Worm (Caenorhabditis elegans) whole organism, L4 larva: ENCODE measurements around the gene dyf-17.

Source experiments
- D1046.2 ChIP-seq: fragments of 200-800 bp; sonication (Bioruptor generic); IDR thresholded peaks from 2 replicates; pipeline ENCODE4 v1.3.6; 2022; ENCODE audit warnings: missing genetic modification characterization, missing compliant biosample characterization
- F26F4.8 ChIP-seq: fragments of 200-800 bp; sonication (Bioruptor generic); conservative IDR thresholded peaks from 2 replicates; pipeline ENCODE4 v1.3.6; 2022; ENCODE audit warnings: missing genetic modification characterization, missing compliant biosample characterization
- F37D6.2 ChIP-seq: sonication (generic microtip); optimal IDR thresholded peaks from 2 replicates; lab custom pipeline; 2016; ENCODE audit warnings: mild to moderate bottlenecking, missing genetic modification characterization, missing compliant biosample characterization
- ZK337.2 ChIP-seq: fragments of 200-800 bp; sonication (Bioruptor generic); IDR thresholded peaks from 2 replicates; pipeline ENCODE4 v1.3.6; 2022; ENCODE audit warnings: missing genetic modification reagents, missing genetic modification characterization, missing compliant biosample characterization
- ZK546.5 ChIP-seq, 2 experiments: sonication (generic microtip); optimal IDR thresholded peaks; 2 replicates each; lab custom pipeline; 2017; ENCODE audit warnings: missing biosample characterization in 2 of 2, missing genetic modification characterization in 2 of 2
- aha-1 ChIP-seq: fragments of 150-350 bp; peaks from one replicate; lab custom pipeline; 2014; ENCODE audit warnings: missing biosample characterization, missing genetic modification characterization
- ama-1 ChIP-seq: fragments of 150-350 bp; optimal IDR thresholded peaks from 2 replicates; lab custom pipeline; 2014; ENCODE audit warnings: inconsistent platforms, mixed read lengths
- ceh-20 ChIP-seq: fragments of 200-800 bp; sonication (Bioruptor generic); IDR thresholded peaks from 2 replicates; pipeline ENCODE4 v1.3.6; 2022; ENCODE audit warnings: missing genetic modification reagents, missing genetic modification characterization, missing compliant biosample characterization
- ceh-28 ChIP-seq: fragments of 150-350 bp; optimal IDR thresholded peaks from 2 replicates; lab custom pipeline; 2014; ENCODE audit warnings: missing biosample characterization, missing genetic modification reagents, missing genetic modification characterization
- ceh-44 ChIP-seq: fragments of 200-800 bp; sonication (Bioruptor generic); IDR thresholded peaks from 2 replicates; pipeline ENCODE4 v1.3.6; 2022; ENCODE audit warnings: missing genetic modification reagents, missing genetic modification characterization, missing compliant biosample characterization
- ceh-82 ChIP-seq: sonication (generic microtip); optimal IDR thresholded peaks from 2 replicates; lab custom pipeline; 2017; ENCODE audit warnings: missing biosample characterization, missing genetic modification characterization
- cey-2 ChIP-seq: sonication (generic microtip); optimal IDR thresholded peaks from 3 replicates; lab custom pipeline; 2017; ENCODE audit warnings: missing genetic modification characterization, mild to moderate bottlenecking, missing compliant biosample characterization, antibody characterized with exemption, borderline replicate concordance; ENCODE audit not compliant: insufficient read depth
- daf-8 ChIP-seq: fragments of 200-800 bp; sonication (Bioruptor generic); IDR thresholded peaks from 2 replicates; pipeline ENCODE4 v1.3.6; 2022; ENCODE audit warnings: missing genetic modification characterization, missing compliant biosample characterization
- dmd-6 ChIP-seq: fragments of 200-800 bp; sonication (Bioruptor generic); IDR thresholded peaks from 2 replicates; pipeline ENCODE4 v1.3.6; 2022; ENCODE audit warnings: missing genetic modification reagents, missing genetic modification characterization, missing compliant biosample characterization
- dmd-8 ChIP-seq: fragments of 200-800 bp; sonication (Bioruptor generic); IDR thresholded peaks from 2 replicates; pipeline ENCODE4 v1.3.6; 2022; ENCODE audit warnings: missing genetic modification characterization, missing compliant biosample characterization
- dmd-9 ChIP-seq: fragments of 200-800 bp; sonication (Bioruptor generic); IDR thresholded peaks from 2 replicates; pipeline ENCODE4 v1.3.6; 2022; ENCODE audit warnings: missing genetic modification reagents, missing genetic modification characterization, missing compliant biosample characterization
- egl-27 ChIP-seq: sonication (generic microtip); optimal IDR thresholded peaks from 3 replicates; lab custom pipeline; 2017; ENCODE audit warnings: missing biosample characterization, missing genetic modification reagents, missing genetic modification characterization
- fos-1 ChIP-seq: fragments of 150-350 bp; optimal IDR thresholded peaks from 2 replicates; lab custom pipeline; 2014; ENCODE audit warnings: missing biosample characterization, missing genetic modification characterization
- gei-8 ChIP-seq: fragments of 200-800 bp; sonication (Bioruptor generic); optimal IDR thresholded peaks from 2 replicates; lab custom pipeline; 2018; ENCODE audit warnings: mild to moderate bottlenecking, missing genetic modification characterization, missing compliant biosample characterization
- hlh-30 ChIP-seq: sonication (generic microtip); optimal IDR thresholded peaks from 2 replicates; lab custom pipeline; 2017; ENCODE audit warnings: antibody characterized with exemption, mild to moderate bottlenecking, missing genetic modification characterization, missing compliant biosample characterization; ENCODE audit not compliant: insufficient read depth
- lin-13 ChIP-seq: fragments of 150-350 bp; optimal IDR thresholded peaks from 2 replicates; lab custom pipeline; 2014; ENCODE audit warnings: missing biosample characterization, missing genetic modification reagents, missing genetic modification characterization
- lin-38 ChIP-seq: fragments of 200-800 bp; sonication (Bioruptor generic); IDR thresholded peaks from 2 replicates; pipeline ENCODE4 v1.3.6; 2022; ENCODE audit warnings: missing genetic modification reagents, missing genetic modification characterization, missing compliant biosample characterization
- lin-39 ChIP-seq: fragments of 150-350 bp; optimal IDR thresholded peaks from 2 replicates; lab custom pipeline; 2014; ENCODE audit warnings: missing biosample characterization, missing genetic modification reagents, missing genetic modification characterization
- mdl-1 ChIP-seq, 2 experiments: fragments of 150-350 bp in 1 of 2; sonication (generic microtip) in 1 of 2; optimal IDR thresholded peaks; 2 replicates each; lab custom pipeline; 2014 to 2017; ENCODE audit warnings: missing biosample characterization in 2 of 2, missing genetic modification characterization in 2 of 2
- mep-1 ChIP-seq: fragments of 150-350 bp; sonication (generic microtip); optimal IDR thresholded peaks from 3 replicates; lab custom pipeline; 2014; ENCODE audit warnings: missing biosample characterization, missing genetic modification characterization
- mes-2 ChIP-seq: sonication (generic microtip); optimal IDR thresholded peaks from 2 replicates; lab custom pipeline; 2016; ENCODE audit warnings: missing genotype, mild to moderate bottlenecking, missing genetic modification characterization, missing compliant biosample characterization; ENCODE audit not compliant: poor library complexity, severe bottlenecking
- mxl-2 ChIP-seq: fragments of 200-800 bp; sonication (Bioruptor generic); conservative IDR thresholded peaks from 2 replicates; pipeline ENCODE4 v1.3.6; 2022; ENCODE audit warnings: missing genetic modification reagents, missing genetic modification characterization, missing compliant biosample characterization
- nhr-11 ChIP-seq: fragments of 150-350 bp; optimal IDR thresholded peaks from 2 replicates; lab custom pipeline; 2014; ENCODE audit warnings: missing biosample characterization, missing genetic modification characterization
- nhr-41 ChIP-seq: fragments of 200-800 bp; sonication (Bioruptor generic); IDR thresholded peaks from 2 replicates; pipeline ENCODE4 v1.3.6; 2022; ENCODE audit warnings: missing genetic modification reagents, missing genetic modification characterization, missing compliant biosample characterization
- nhr-48 ChIP-seq: sonication (generic microtip); optimal IDR thresholded peaks from 2 replicates; lab custom pipeline; 2016; ENCODE audit warnings: mild to moderate bottlenecking, missing genetic modification characterization, missing compliant biosample characterization
- nhr-6 ChIP-seq: fragments of 150-350 bp; optimal IDR thresholded peaks from 2 replicates; lab custom pipeline; 2014; ENCODE audit warnings: missing biosample characterization, missing genetic modification characterization
- php-3 ChIP-seq: fragments of 200-800 bp; sonication (Bioruptor generic); IDR thresholded peaks from 2 replicates; pipeline ENCODE4 v1.3.6; 2022; ENCODE audit warnings: missing genetic modification reagents, missing genetic modification characterization, missing compliant biosample characterization
- set-16 ChIP-seq: fragments of 200-800 bp; sonication (Bioruptor generic); IDR thresholded peaks from 2 replicates; pipeline ENCODE4 v1.3.6; 2022; ENCODE audit warnings: missing genetic modification reagents, missing genetic modification characterization, missing compliant biosample characterization
- snpc-1.2 ChIP-seq: fragments of 200-800 bp; sonication (Bioruptor generic); IDR thresholded peaks from 2 replicates; pipeline ENCODE4 v1.3.6; 2022; ENCODE audit warnings: missing genetic modification reagents, missing genetic modification characterization, missing compliant biosample characterization
- spr-3 ChIP-seq: fragments of 200-800 bp; sonication (Bioruptor generic); optimal IDR thresholded peaks from 2 replicates; lab custom pipeline; 2018; ENCODE audit warnings: mild to moderate bottlenecking, missing genetic modification characterization, missing compliant biosample characterization
- tra-1 ChIP-seq: fragments of 200-800 bp; sonication (Bioruptor generic); IDR thresholded peaks from 2 replicates; pipeline ENCODE4 v1.3.6; 2022; ENCODE audit warnings: missing genetic modification reagents, missing genetic modification characterization, missing compliant biosample characterization
- unc-130 ChIP-seq: sonication (generic microtip); optimal IDR thresholded peaks from 2 replicates; lab custom pipeline; 2016; ENCODE audit warnings: missing genetic modification reagents, missing genetic modification characterization, missing compliant biosample characterization
- unc-62 ChIP-seq, 3 experiments: fragments of 150-350 bp in 1 of 3; sonication (generic microtip); optimal IDR thresholded peaks in 2 of 3; peaks in 1 of 3; 1 replicate in 1 of 3; 2 replicates in 2 of 3; lab custom pipeline; 2014 to 2017; ENCODE audit warnings: missing biosample characterization in 3 of 3, missing genetic modification characterization in 3 of 3, missing genetic modification reagents in 3 of 3, missing genotype in 1 of 3
- zfp-2 ChIP-seq: sonication (generic microtip); optimal IDR thresholded peaks from 2 replicates; lab custom pipeline; 2016; ENCODE audit warnings: mild to moderate bottlenecking, missing genetic modification characterization, missing compliant biosample characterization

dyf-17 gene

ce11 chrV:19158664-19159063, 31.3 kb downstream of the dyf-17 start, which contains the start of gene Y39B6A.5 (continued):
- TF ChIP-seq nhr-6 (tag; lab: Kevin White, UChicago) (peak; percentile 95), aha-1 (tag; lab: Kevin White, UChicago) (peak; percentile 80), mes-2 (tag; lab: Kevin White, UChicago) (peak; percentile 81), nhr-48 (tag; lab: Kevin White, UChicago) (peak; percentile 65), dmd-6 (GFP tag; lab: Robert Waterston, UW) (peak; percentile 95), mdl-1 (tag; optimal IDR thresholded peaks at IDR 0.05; lab: Kevin White, UChicago) (peak in 1 of 2 experiments; percentile 53), hlh-30 (tag; lab: Kevin White, UChicago) (peak; percentile 30), php-3 (GFP tag; lab: Robert Waterston, UW) (peak; percentile 88), mep-1 (peak; percentile 84), lin-13 (GFP tag; lab: Kevin White, UChicago) (peak; percentile 83), ceh-82 (tag; lab: Kevin White, UChicago) (no peak), zfp-2 (no peak), tra-1 (GFP tag; lab: Robert Waterston, UW) (peak; percentile 51; the same call in 1 of the 2 replicates), ama-1 (no peak)

- TF ChIP-seq set-16 (GFP tag; lab: Robert Waterston, UW) (0 out of 2 replicates have a peak, but pooled peaks have one; percentile 19), dmd-8 (no peak)
Measured at ce11 chrV:19174626-19175025, 47.3 kb downstream of the dyf-17 start, which contains the start of gene hot-2. Gene hot-2, plus strand, starts transcription at chrV:19174759.

ce11 chrV:19175714-19176113, 48.4 kb downstream of the dyf-17 start:
- TF ChIP-seq zfp-2 (no peak), snpc-1.2 (GFP tag; lab: Robert Waterston, UW) (no peak), lin-39 (tag; lab: Kevin White, UChicago) (no peak), unc-62 (GFP tag; optimal IDR thresholded peaks at IDR 0.05 in 1 of 2; lab: Kevin White, UChicago) (peak in 1 of 2 experiments; percentile 90), unc-62 (tag; optimal IDR thresholded peaks at IDR 0.05; lab: Kevin White, UChicago) (no peak), ceh-28 (tag; lab: Kevin White, UChicago) (no peak), dmd-9 (GFP tag; lab: Robert Waterston, UW) (no peak)

ce11 chrV:19177070-19177469, 49.7 kb downstream of the dyf-17 start:
- TF ChIP-seq ZK546.5 (tag; optimal IDR thresholded peaks at IDR 0.05; lab: Kevin White, UChicago) (no peak), dmd-9 (GFP tag; lab: Robert Waterston, UW) (no peak), lin-38 (no peak), ceh-44 (no peak), F26F4.8 (GFP tag; lab: Robert Waterston, UW) (no peak), ZK337.2 (GFP tag; lab: Robert Waterston, UW) (no peak), cey-2 (tag; lab: Kevin White, UChicago) (no peak), daf-8 (GFP tag; lab: Robert Waterston, UW) (no peak), unc-130 (GFP tag; lab: Kevin White, UChicago) (no peak), mxl-2 (GFP tag; lab: Robert Waterston, UW) (no peak), F37D6.2 (tag; lab: Kevin White, UChicago) (no peak), D1046.2 (GFP tag; lab: Robert Waterston, UW) (no peak), egl-27 (tag; lab: Kevin White, UChicago) (no peak), ceh-20 (GFP tag; lab: Robert Waterston, UW) (no peak), fos-1 (tag; lab: Kevin White, UChicago) (no peak), nhr-41 (GFP tag; lab: Robert Waterston, UW) (no peak), gei-8 (GFP tag; lab: Kevin White, UChicago) (no peak), nhr-11 (tag; lab: Kevin White, UChicago) (no peak), spr-3 (GFP tag; lab: Kevin White, UChicago) (no peak)
